Worm (Caenorhabditis elegans): Measurements from ENCODE around the gene cex-1.

DNA sequence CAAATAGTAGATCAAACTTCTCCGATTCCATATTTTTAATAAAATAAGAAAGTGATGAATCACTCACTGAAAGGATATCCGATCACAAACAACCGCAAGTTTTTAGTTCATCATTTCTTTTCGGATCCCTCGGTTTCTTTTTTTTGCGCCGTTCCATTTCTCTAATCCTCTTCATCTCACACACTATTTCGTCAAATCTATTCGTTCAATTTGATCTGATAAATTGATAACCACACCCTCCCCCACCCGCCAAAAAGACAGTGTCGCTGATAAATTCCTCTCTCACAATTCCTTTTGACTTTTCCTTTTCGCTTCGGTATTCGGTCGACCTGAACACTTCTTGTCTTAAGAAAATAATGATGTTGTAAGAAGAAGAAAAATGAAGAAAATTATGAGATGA is 12.1 kb downstream of the cex-1 start:
- TF ChIP-seq ref-1 (GFP tag; conservative IDR thresholded peaks at IDR 0.05) (no peak), T22C8.4 (GFP tag; IDR thresholded peaks at IDR 0.05) (no peak), ztf-23 (GFP tag; IDR thresholded peaks at IDR 0.05) (no peak)
